Worm (Caenorhabditis elegans) whole organism, late embryonic: ENCODE data around the gene Y73F4A.3.

ENCODE experiments used
- C08G9.2 ChIP-seq: sonication (generic microtip); optimal IDR thresholded peaks from 2 replicates; lab custom pipeline; 2016; ENCODE audit warnings: mild to moderate bottlenecking, missing genetic modification characterization, moderate library complexity, missing compliant biosample characterization
- F13H6.1 ChIP-seq: sonication (generic microtip); optimal IDR thresholded peaks from 2 replicates; lab custom pipeline; 2016; ENCODE audit warnings: missing genetic modification characterization, missing compliant biosample characterization
- Y22D7AL.16 ChIP-seq: sonication (generic microtip); optimal IDR thresholded peaks from 2 replicates; lab custom pipeline; 2016; ENCODE audit warnings: missing genetic modification characterization, missing compliant biosample characterization
- ahr-1 ChIP-seq: sonication (generic microtip); optimal IDR thresholded peaks from 2 replicates; lab custom pipeline; 2016; ENCODE audit warnings: missing genetic modification characterization, missing compliant biosample characterization
- ceh-18 ChIP-seq: sonication (generic microtip); optimal IDR thresholded peaks from 2 replicates; lab custom pipeline; 2016; ENCODE audit warnings: missing genetic modification characterization, missing compliant biosample characterization
- ceh-2 ChIP-seq: sonication (generic microtip); optimal IDR thresholded peaks from 2 replicates; lab custom pipeline; 2016; ENCODE audit warnings: missing genotype, missing genetic modification characterization, missing compliant biosample characterization
- ceh-22 ChIP-seq: sonication (generic microtip); optimal IDR thresholded peaks from 2 replicates; lab custom pipeline; 2017; ENCODE audit warnings: missing biosample characterization, missing genetic modification characterization
- ceh-31 ChIP-seq: sonication (generic microtip); optimal IDR thresholded peaks from 2 replicates; lab custom pipeline; 2016; ENCODE audit warnings: missing genetic modification characterization, missing compliant biosample characterization
- ceh-34 ChIP-seq: sonication (generic microtip); optimal IDR thresholded peaks from 2 replicates; lab custom pipeline; 2016; ENCODE audit warnings: mild to moderate bottlenecking, missing genetic modification characterization, missing compliant biosample characterization
- ceh-45 ChIP-seq: fragments of 200-800 bp; sonication (Bioruptor generic); IDR thresholded peaks from 2 replicates; pipeline ENCODE4 v1.3.6; 2022; ENCODE audit warnings: missing genetic modification reagents, missing genetic modification characterization, missing compliant biosample characterization
- ceh-48 ChIP-seq: sonication (generic microtip); optimal IDR thresholded peaks from 2 replicates; lab custom pipeline; 2016; ENCODE audit warnings: missing genetic modification characterization, inconsistent platforms, missing compliant biosample characterization
- ceh-6 ChIP-seq: fragments of 200-800 bp; sonication (Bioruptor generic); optimal IDR thresholded peaks from 2 replicates; lab custom pipeline; 2018; ENCODE audit warnings: mild to moderate bottlenecking, missing genetic modification characterization, missing compliant biosample characterization
- ets-4 ChIP-seq: sonication (generic microtip); optimal IDR thresholded peaks from 2 replicates; lab custom pipeline; 2016; ENCODE audit warnings: missing genetic modification characterization, missing compliant biosample characterization
- fkh-10 ChIP-seq: fragments of 150-350 bp; optimal IDR thresholded peaks from 2 replicates; lab custom pipeline; 2014; ENCODE audit warnings: missing biosample characterization, missing genetic modification reagents, missing genetic modification characterization
- gmeb-2 ChIP-seq: sonication (generic microtip); optimal IDR thresholded peaks from 2 replicates; lab custom pipeline; 2016; ENCODE audit warnings: missing genetic modification characterization, inconsistent platforms, missing compliant biosample characterization
- hlh-13 ChIP-seq: fragments of 200-800 bp; sonication (Bioruptor generic); optimal IDR thresholded peaks from 2 replicates; lab custom pipeline; 2018; ENCODE audit warnings: mild to moderate bottlenecking, missing genetic modification characterization, missing compliant biosample characterization
- hlh-15 ChIP-seq: sonication (generic microtip); optimal IDR thresholded peaks from 2 replicates; lab custom pipeline; 2016; ENCODE audit warnings: missing genetic modification characterization, missing compliant biosample characterization
- hlh-30 ChIP-seq: sonication (generic microtip); optimal IDR thresholded peaks from 2 replicates; lab custom pipeline; 2017; ENCODE audit warnings: antibody characterized with exemption, missing genetic modification characterization, missing compliant biosample characterization; ENCODE audit not compliant: insufficient read depth
- hlh-6 ChIP-seq: sonication (generic microtip); optimal IDR thresholded peaks from 2 replicates; lab custom pipeline; 2016; ENCODE audit warnings: missing genotype, missing genetic modification characterization, missing compliant biosample characterization
- lin-11 ChIP-seq: fragments of 200-800 bp; sonication (Bioruptor generic); optimal IDR thresholded peaks from 2 replicates; lab custom pipeline; 2018; ENCODE audit warnings: mild to moderate bottlenecking, missing genetic modification characterization, missing compliant biosample characterization
- nhr-11 ChIP-seq: fragments of 150-350 bp; optimal IDR thresholded peaks from 2 replicates; lab custom pipeline; 2014; ENCODE audit warnings: missing biosample characterization, missing genetic modification characterization
- nhr-232 ChIP-seq: sonication (generic microtip); optimal IDR thresholded peaks from 2 replicates; lab custom pipeline; 2016; ENCODE audit warnings: missing genetic modification characterization, missing compliant biosample characterization
- pag-3 ChIP-seq: sonication (generic microtip); optimal IDR thresholded peaks from 2 replicates; lab custom pipeline; 2016; ENCODE audit warnings: missing compliant biosample characterization, missing genetic modification characterization, borderline replicate concordance
- pat-9 ChIP-seq: fragments of 200-800 bp; sonication (Bioruptor generic); optimal IDR thresholded peaks from 2 replicates; lab custom pipeline; 2018; ENCODE audit warnings: mild to moderate bottlenecking, missing genetic modification characterization, moderate library complexity, missing compliant biosample characterization
- pax-1 ChIP-seq: fragments of 150-350 bp; optimal IDR thresholded peaks from 2 replicates; lab custom pipeline; 2014; ENCODE audit warnings: missing biosample characterization, missing genetic modification characterization
- pha-2 ChIP-seq: sonication (generic microtip); optimal IDR thresholded peaks from 2 replicates; lab custom pipeline; 2017; ENCODE audit warnings: mild to moderate bottlenecking, missing genetic modification characterization, missing compliant biosample characterization
- pha-4 ChIP-seq: fragments of 150-350 bp; optimal IDR thresholded peaks from 2 replicates; lab custom pipeline; 2018; ENCODE audit warnings: missing biosample characterization, missing genetic modification reagents, missing genetic modification characterization
- pros-1 ChIP-seq: fragments of 150-350 bp; optimal IDR thresholded peaks from 2 replicates; lab custom pipeline; 2014; ENCODE audit warnings: missing biosample characterization, missing genetic modification reagents, missing genetic modification characterization
- rnt-1 ChIP-seq: sonication (generic microtip); optimal IDR thresholded peaks from 2 replicates; lab custom pipeline; 2016; ENCODE audit warnings: missing genetic modification characterization, missing compliant biosample characterization
- sox-2 ChIP-seq: fragments of 200-800 bp; sonication (Bioruptor generic); IDR thresholded peaks from 2 replicates; pipeline ENCODE4 v1.3.6; 2022; ENCODE audit warnings: missing genetic modification reagents, missing genetic modification characterization, missing compliant biosample characterization
- sox-4 ChIP-seq: sonication (generic microtip); optimal IDR thresholded peaks from 2 replicates; lab custom pipeline; 2017; ENCODE audit warnings: mild to moderate bottlenecking, missing genetic modification characterization, inconsistent platforms, missing compliant biosample characterization
- syd-9 ChIP-seq: sonication (generic microtip); optimal IDR thresholded peaks from 2 replicates; lab custom pipeline; 2016; ENCODE audit warnings: mild to moderate bottlenecking, missing genetic modification characterization, moderate library complexity, missing compliant biosample characterization
- tbx-2 ChIP-seq: sonication (generic microtip); optimal IDR thresholded peaks from 2 replicates; lab custom pipeline; 2016; ENCODE audit warnings: missing genetic modification characterization, missing compliant biosample characterization
- tbx-7 ChIP-seq: sonication (generic microtip); optimal IDR thresholded peaks from 2 replicates; lab custom pipeline; 2016; ENCODE audit warnings: missing genotype, missing genetic modification characterization, missing compliant biosample characterization
- ttx-3 ChIP-seq: sonication (generic microtip); optimal IDR thresholded peaks from 2 replicates; lab custom pipeline; 2016; ENCODE audit warnings: missing genetic modification reagents, missing genetic modification characterization, missing compliant biosample characterization
- unc-3 ChIP-seq, 2 experiments: fragments of 200-800 bp in 1 of 2; sonication (Bioruptor generic) in 1 of 2; sonication (generic microtip) in 1 of 2; conservative IDR thresholded peaks in 1 of 2; optimal IDR thresholded peaks in 1 of 2; 2 replicates each; pipeline versions ENCODE4 v1.3.6 to Lab custom; 2016 to 2022; ENCODE audit warnings: missing compliant biosample characterization in 2 of 2, missing genetic modification characterization in 2 of 2, missing genetic modification reagents in 1 of 2
- unc-55 ChIP-seq: sonication (generic microtip); optimal IDR thresholded peaks from 2 replicates; lab custom pipeline; 2017; ENCODE audit warnings: missing biosample characterization, missing genetic modification reagents, missing genetic modification characterization
- zip-5 ChIP-seq: sonication (generic microtip); optimal IDR thresholded peaks from 2 replicates; lab custom pipeline; 2016; ENCODE audit warnings: missing genetic modification characterization, missing compliant biosample characterization
- ztf-16 ChIP-seq: sonication (generic microtip); optimal IDR thresholded peaks from 2 replicates; lab custom pipeline; 2017; ENCODE audit warnings: missing genetic modification characterization, missing compliant biosample characterization

Y73F4A.3 gene

ce11 chrIV:9020840-9021239, 19.5 kb downstream of the Y73F4A.3 start, which contains the start of gene C53D6.4:
TSS of gene C53D6.4 (minus strand) at chrIV:9020940.
- no peak for TF ChIP-seq gmeb-2
- TF ChIP-seq rnt-1 (tag; lab: Kevin White, UChicago), result no peak
- TF ChIP-seq ceh-31, result no peak
- TF ChIP-seq ceh-18, result no peak
- TF ChIP-seq Y22D7AL.16, result no peak
- TF ChIP-seq zip-5, result no peak
- TF ChIP-seq lin-11 (tag; lab: Kevin White, UChicago), result no peak
- no peak for TF ChIP-seq ceh-48 (tag; lab: Kevin White, UChicago)
- TF ChIP-seq pha-2 (tag; lab: Kevin White, UChicago), result no peak
- no peak for TF ChIP-seq pha-4 (tag; lab: Kevin White, UChicago)
- TF ChIP-seq hlh-13 (GFP tag; lab: Kevin White, UChicago), result no peak

- TF ChIP-seq ceh-31 (no peak), ceh-45 (GFP tag; lab: Robert Waterston, UW) (no peak), pag-3 (tag; lab: Kevin White, UChicago) (no peak), hlh-6 (tag; lab: Kevin White, UChicago) (no peak), unc-55 (GFP tag; lab: Kevin White, UChicago) (no peak)
Measured at ce11 chrIV:9016477-9016876, 23.8 kb downstream of the Y73F4A.3 start, which contains the start of gene acc-2. TSS of gene acc-2 (plus strand) at chrIV:9016777.

- TF ChIP-seq sox-2, result no peak
- TF ChIP-seq sox-4 (tag; lab: Kevin White, UChicago), result no peak
- TF ChIP-seq tbx-7 (tag; lab: Kevin White, UChicago), result no peak
- TF ChIP-seq ztf-16 (tag; lab: Kevin White, UChicago), result no peak
- TF ChIP-seq pag-3 (tag; lab: Kevin White, UChicago), result no peak
- TF ChIP-seq syd-9 (tag; lab: Kevin White, UChicago), result no peak
- TF ChIP-seq ceh-22, result no peak
- no peak for TF ChIP-seq nhr-232 (tag; lab: Kevin White, UChicago)
- TF ChIP-seq ahr-1, result no peak
- no peak for TF ChIP-seq pros-1 (tag; lab: Kevin White, UChicago)
- no peak for TF ChIP-seq C08G9.2 (tag; lab: Kevin White, UChicago)
- no peak for TF ChIP-seq F13H6.1
- no peak for TF ChIP-seq ttx-3
- TF ChIP-seq ets-4 (tag; lab: Kevin White, UChicago), result no peak
- TF ChIP-seq nhr-11 (tag; lab: Kevin White, UChicago), result no peak
- no peak for TF ChIP-seq pat-9 (tag; lab: Kevin White, UChicago)
- TF ChIP-seq pax-1 (tag; lab: Kevin White, UChicago), result no peak
- TF ChIP-seq unc-3 (GFP tag; conservative IDR thresholded peaks at IDR 0.05; lab: Robert Waterston, UW), result no peak
- TF ChIP-seq unc-3 (tag; optimal IDR thresholded peaks at IDR 0.05; lab: Kevin White, UChicago), result no peak
- no peak for TF ChIP-seq ceh-6
Measured at ce11 chrIV:9010257-9010656, 30.0 kb downstream of the Y73F4A.3 start, which contains the start of gene C53D6.11. TSS of gene C53D6.11 (plus strand) at chrIV:9010584.

- no peak for TF ChIP-seq hlh-15
- TF ChIP-seq unc-55 (GFP tag; lab: Kevin White, UChicago), result peak; percentile 69
- peak; percentile 51 for TF ChIP-seq rnt-1 (tag; lab: Kevin White, UChicago)
- no peak for TF ChIP-seq Y22D7AL.16
- TF ChIP-seq ceh-34 (tag; lab: Kevin White, UChicago), result peak; percentile 74
Measured at ce11 chrIV:9007947-9008346, 32.3 kb downstream of the Y73F4A.3 start.

- TF ChIP-seq hlh-30 (tag; lab: Kevin White, UChicago) (no peak), Y22D7AL.16 (no peak), ceh-2 (tag; lab: Kevin White, UChicago) (no peak), ceh-31 (no peak), tbx-2 (tag; lab: Kevin White, UChicago) (no peak), syd-9 (tag; lab: Kevin White, UChicago) (no peak), fkh-10 (GFP tag; lab: Kevin White, UChicago) (no peak)
Measured at ce11 chrIV:9005310-9005709, 35.0 kb downstream of the Y73F4A.3 start, which contains the start of gene unc-129. TSS of gene unc-129 (minus strand) at chrIV:9005410.
